Fruit fly (Drosophila melanogaster) whole organism, embryonic: Measurements from ENCODE around the gene CG18473.

ENCODE experiments used
- BEAF-32 ChIP-seq: fragments of 200-800 bp; sonication (Bioruptor generic); optimal IDR thresholded peaks from 3 replicates; lab custom pipeline; 2017; ENCODE audit warnings: missing biosample characterization, missing genetic modification characterization, mild to moderate bottlenecking, moderate library complexity, missing genetic modification reagents
- CG10147 ChIP-seq: fragments of 200-800 bp; sonication (Bioruptor generic); optimal IDR thresholded peaks from 2 replicates; lab custom pipeline; 2019; ENCODE audit warnings: missing biosample characterization, mild to moderate bottlenecking, missing genetic modification characterization, moderate library complexity
- CG10267 ChIP-seq: fragments of 200-800 bp; sonication (Bioruptor generic); optimal IDR thresholded peaks from 2 replicates; lab custom pipeline; 2018; ENCODE audit warnings: missing biosample characterization, mild to moderate bottlenecking, missing genetic modification characterization, moderate library complexity
- CG10431 ChIP-seq: fragments of 200-800 bp; sonication (Bioruptor generic); optimal IDR thresholded peaks from 3 replicates; lab custom pipeline; 2018; ENCODE audit warnings: missing biosample characterization, mild to moderate bottlenecking, missing genetic modification characterization
- CG11085 ChIP-seq: fragments of 200-800 bp; sonication (Bioruptor generic); IDR thresholded peaks from 2 replicates; pipeline ENCODE4 v1.3.6; 2022; ENCODE audit warnings: missing biosample characterization, missing genetic modification characterization
- CG14441 ChIP-seq: fragments of 200-800 bp; sonication (Bioruptor generic); IDR thresholded peaks from 2 replicates; pipeline ENCODE4 v1.3.6; 2022; ENCODE audit warnings: missing biosample characterization, missing genetic modification characterization
- CG15269 ChIP-seq: fragments of 200-800 bp; sonication (Bioruptor generic); optimal IDR thresholded peaks from 2 replicates; lab custom pipeline; 2018; ENCODE audit warnings: missing biosample characterization, mild to moderate bottlenecking, missing genetic modification characterization, moderate library complexity
- CG17802 ChIP-seq: fragments of 200-800 bp; sonication (Bioruptor generic); optimal IDR thresholded peaks from 2 replicates; lab custom pipeline; 2018; ENCODE audit warnings: missing biosample characterization, mild to moderate bottlenecking, missing genetic modification characterization, moderate library complexity
- CG2120 ChIP-seq: fragments of 200-800 bp; sonication (Bioruptor generic); optimal IDR thresholded peaks from 3 replicates; lab custom pipeline; 2016; ENCODE audit warnings: missing biosample characterization, missing genetic modification characterization
- CG34224 ChIP-seq: fragments of 200-800 bp; sonication (Bioruptor generic); IDR thresholded peaks from 3 replicates; pipeline ENCODE4 v1.3.6; 2022; ENCODE audit warnings: missing biosample characterization, missing genetic modification characterization; ENCODE audit not compliant: partially characterized antibody
- CG3995 ChIP-seq: fragments of 200-800 bp; sonication (Bioruptor generic); optimal IDR thresholded peaks from 3 replicates; lab custom pipeline; 2016; ENCODE audit warnings: missing biosample characterization, missing genetic modification characterization
- CG8765 ChIP-seq: fragments of 200-800 bp; sonication (Bioruptor generic); IDR thresholded peaks from 2 replicates; pipeline ENCODE4 v1.3.6; 2022; ENCODE audit warnings: missing biosample characterization, missing genetic modification characterization
- CHES-1-like ChIP-seq: fragments of 200-800 bp; sonication (Bioruptor generic); optimal IDR thresholded peaks from 2 replicates; lab custom pipeline; 2016; ENCODE audit warnings: missing biosample characterization, missing genetic modification characterization
- Dll ChIP-seq: fragments of 200-800 bp; sonication (Bioruptor generic); IDR thresholded peaks from 4 replicates; pipeline ENCODE4 v1.3.6; 2022; ENCODE audit warnings: missing biosample characterization, missing genetic modification characterization; ENCODE audit not compliant: partially characterized antibody
- Doc3 ChIP-seq: fragments of 200-800 bp; sonication (Bioruptor generic); IDR thresholded peaks from 3 replicates; pipeline ENCODE4 v1.3.6; 2022; ENCODE audit warnings: missing biosample characterization, missing genetic modification characterization; ENCODE audit not compliant: partially characterized antibody
- Dref ChIP-seq: fragments of 200-800 bp; sonication (Bioruptor generic); IDR thresholded peaks from 2 replicates; pipeline ENCODE4 v1.3.6; 2022; ENCODE audit warnings: missing biosample characterization, missing genetic modification characterization
- E2f2 ChIP-seq: fragments of 200-800 bp; sonication (Bioruptor generic); IDR thresholded peaks from 2 replicates; pipeline ENCODE4 v1.3.6; 2022; ENCODE audit warnings: missing biosample characterization, missing genetic modification characterization
- H15 ChIP-seq: fragments of 200-800 bp; sonication (Bioruptor generic); IDR thresholded peaks from 3 replicates; pipeline ENCODE4 v1.3.6; 2022; ENCODE audit warnings: missing biosample characterization, missing genetic modification characterization
- Hr78 ChIP-seq, 2 experiments: fragments of 200-800 bp in 1 of 2; fragments of >200 bp in 1 of 2; sonication (Bioruptor generic) in 1 of 2; optimal IDR thresholded peaks; 2 replicates each; lab custom pipeline; 2017 to 2019; ENCODE audit warnings: missing biosample characterization in 2 of 2, missing genetic modification characterization in 2 of 2, mild to moderate bottlenecking in 1 of 2, moderate library complexity in 1 of 2
- Jarid2 ChIP-seq: fragments of 200-800 bp; sonication (Bioruptor generic); optimal IDR thresholded peaks from 3 replicates; lab custom pipeline; 2017; ENCODE audit warnings: mild to moderate bottlenecking, missing biosample characterization, missing genetic modification reagents, missing genetic modification characterization
- MBD-R2 ChIP-seq: fragments of 200-800 bp; sonication (Bioruptor generic); IDR thresholded peaks from 2 replicates; pipeline ENCODE4 v1.3.6; 2022; ENCODE audit warnings: missing biosample characterization, missing genetic modification characterization
- Scr ChIP-seq: fragments of 200-800 bp; sonication (Bioruptor generic); IDR thresholded peaks from 2 replicates; pipeline ENCODE4 v1.3.6; 2022; ENCODE audit warnings: missing biosample characterization, missing genetic modification characterization; ENCODE audit not compliant: partially characterized antibody
- Sry-β ChIP-seq: fragments of 200-800 bp; sonication (Bioruptor generic); optimal IDR thresholded peaks from 2 replicates; lab custom pipeline; 2018; ENCODE audit warnings: missing biosample characterization, mild to moderate bottlenecking, missing genetic modification characterization, moderate library complexity
- Trl ChIP-seq, 3 experiments: fragments of >200 bp in 2 of 3; fragments of 200-800 bp in 1 of 3; sonication (Bioruptor generic) in 1 of 3; optimal IDR thresholded peaks; 2 replicates in 1 of 3; 3 replicates in 2 of 3; lab custom pipeline; 2016 to 2017; ENCODE audit warnings: missing biosample characterization in 1 of 3, missing genetic modification characterization in 1 of 3
- YL-1 ChIP-seq: fragments of 200-800 bp; sonication (Bioruptor generic); optimal IDR thresholded peaks from 3 replicates; lab custom pipeline; 2017; ENCODE audit warnings: missing biosample characterization, mild to moderate bottlenecking, missing genetic modification characterization
- ac ChIP-seq: fragments of 200-800 bp; sonication (Bioruptor generic); optimal IDR thresholded peaks from 3 replicates; lab custom pipeline; 2017; ENCODE audit warnings: missing biosample characterization, mild to moderate bottlenecking, missing genetic modification characterization
- amos ChIP-seq: fragments of 200-800 bp; sonication (Bioruptor generic); IDR thresholded peaks from 2 replicates; pipeline ENCODE4 v1.3.6; 2022; ENCODE audit warnings: missing biosample characterization, missing genetic modification characterization; ENCODE audit not compliant: partially characterized antibody
- aop ChIP-seq: fragments of 200-800 bp; sonication (Bioruptor generic); IDR thresholded peaks from 2 replicates; pipeline ENCODE4 v1.3.6; 2022; ENCODE audit warnings: missing biosample characterization, missing genetic modification characterization
- bab2 ChIP-seq: fragments of 200-800 bp; sonication (Bioruptor generic); optimal IDR thresholded peaks from 2 replicates; lab custom pipeline; 2016; ENCODE audit warnings: missing biosample characterization, missing genetic modification characterization
- bbx ChIP-seq: fragments of 200-800 bp; sonication (Bioruptor generic); IDR thresholded peaks from 2 replicates; pipeline ENCODE4 v1.3.6; 2022; ENCODE audit warnings: missing biosample characterization, missing genetic modification characterization; ENCODE audit not compliant: partially characterized antibody
- bsh ChIP-seq, 2 experiments: fragments of 200-800 bp; sonication (Bioruptor generic); optimal IDR thresholded peaks; 2 replicates each; lab custom pipeline; 2017 to 2018; ENCODE audit warnings: mild to moderate bottlenecking in 2 of 2, missing biosample characterization in 2 of 2, missing genetic modification characterization in 2 of 2, moderate library complexity in 1 of 2
- crol ChIP-seq: fragments of 200-800 bp; sonication (Bioruptor generic); IDR thresholded peaks from 2 replicates; pipeline ENCODE4 v1.3.6; 2022; ENCODE audit warnings: missing biosample characterization, missing genetic modification characterization
- dm ChIP-seq: fragments of 200-800 bp; sonication (Bioruptor generic); optimal IDR thresholded peaks from 3 replicates; lab custom pipeline; 2016; ENCODE audit warnings: missing biosample characterization, missing genetic modification characterization
- dpn ChIP-seq, 2 experiments: fragments of 200-800 bp; sonication (Bioruptor generic); optimal IDR thresholded peaks; 3 replicates each; lab custom pipeline; 2016; ENCODE audit warnings: missing biosample characterization in 2 of 2, missing genetic modification characterization in 2 of 2
- exex ChIP-seq: fragments of 200-800 bp; sonication (Bioruptor generic); optimal IDR thresholded peaks from 4 replicates; lab custom pipeline; 2018; ENCODE audit warnings: missing biosample characterization, mild to moderate bottlenecking, missing genetic modification characterization, moderate library complexity
- grau ChIP-seq: fragments of 200-800 bp; optimal IDR thresholded peaks from 3 replicates; lab custom pipeline; 2019; ENCODE audit warnings: missing biosample characterization, mild to moderate bottlenecking, missing genetic modification characterization, moderate library complexity
- jigr1 ChIP-seq: fragments of 200-800 bp; sonication (Bioruptor generic); IDR thresholded peaks from 3 replicates; pipeline ENCODE4 v1.3.6; 2022; ENCODE audit warnings: missing biosample characterization, missing genetic modification characterization
- lilli ChIP-seq: fragments of 200-800 bp; sonication (Bioruptor generic); optimal IDR thresholded peaks from 3 replicates; lab custom pipeline; 2016; ENCODE audit warnings: missing biosample characterization, missing genetic modification characterization
- pho ChIP-seq: fragments of 200-800 bp; sonication (Bioruptor generic); optimal IDR thresholded peaks from 2 replicates; lab custom pipeline; 2016; ENCODE audit warnings: missing biosample characterization, missing genetic modification characterization
- phol ChIP-seq: fragments of 200-800 bp; sonication (Bioruptor generic); optimal IDR thresholded peaks from 3 replicates; lab custom pipeline; 2018; ENCODE audit warnings: missing biosample characterization, mild to moderate bottlenecking, missing genetic modification characterization, moderate library complexity
- psq ChIP-seq: fragments of 200-800 bp; sonication (Bioruptor generic); optimal IDR thresholded peaks from 2 replicates; lab custom pipeline; 2017; ENCODE audit warnings: missing biosample characterization, missing genetic modification characterization
- salm ChIP-seq: fragments of 200-800 bp; sonication (Bioruptor generic); optimal IDR thresholded peaks from 2 replicates; lab custom pipeline; 2018; ENCODE audit warnings: missing biosample characterization, mild to moderate bottlenecking, missing genetic modification characterization
- sens ChIP-seq: fragments of 200-800 bp; sonication (Bioruptor generic); peaks from one replicate; lab custom pipeline; 2016; ENCODE audit warnings: missing biosample characterization, missing genetic modification characterization
- sna ChIP-seq: fragments of 200-800 bp; sonication (Bioruptor generic); IDR thresholded peaks from 2 replicates; pipeline ENCODE4 v1.3.6; 2022; ENCODE audit warnings: missing biosample characterization, missing genetic modification characterization; ENCODE audit not compliant: partially characterized antibody
- trem ChIP-seq: fragments of 200-800 bp; optimal IDR thresholded peaks from 3 replicates; lab custom pipeline; 2019; ENCODE audit warnings: missing biosample characterization, mild to moderate bottlenecking, missing genetic modification characterization, moderate library complexity
- unpg ChIP-seq: fragments of 200-800 bp; sonication (Bioruptor generic); optimal IDR thresholded peaks from 3 replicates; lab custom pipeline; 2018; ENCODE audit warnings: missing biosample characterization, mild to moderate bottlenecking, missing genetic modification characterization, moderate library complexity
- zf30C ChIP-seq: fragments of 200-800 bp; sonication (Bioruptor generic); optimal IDR thresholded peaks from 3 replicates; lab custom pipeline; 2018; ENCODE audit warnings: missing biosample characterization, mild to moderate bottlenecking, missing genetic modification characterization
- zfh1 ChIP-seq: fragments of 200-800 bp; sonication (Bioruptor generic); IDR thresholded peaks from 3 replicates; pipeline ENCODE4 v1.3.6; 2022; ENCODE audit warnings: missing biosample characterization, missing genetic modification characterization

Gene CG18473

dm6 chr3R:9411928-9412640 is 49.0 kb downstream of the CG18473 start, which contains the start of the genes Task7 and alpha-Man-IIa (continued):
- TF ChIP-seq Sry-β (GFP tag; lab: Kevin White, UChicago), result peak; percentile 89
- no peak for TF ChIP-seq dpn (GFP tag; optimal IDR thresholded peaks at IDR 0.05; lab: Kevin White, UChicago)
- no peak for TF ChIP-seq H15 (GFP tag; lab: Robert Waterston, UW)
- no peak; the same call in 1 of the 2 replicates for TF ChIP-seq amos (GFP tag; lab: Robert Waterston, UW)
- peak; percentile 65 for TF ChIP-seq MBD-R2
- TF ChIP-seq trem, result peak; percentile 97
- TF ChIP-seq unpg, result no peak
- TF ChIP-seq CHES-1-like, result no peak
- peak; percentile 30; the same call in 1 of the 2 replicates for TF ChIP-seq E2f2 (GFP tag; lab: Robert Waterston, UW)
- peak; percentile 42; the same call in 1 of the 2 replicates for TF ChIP-seq bbx (GFP tag; lab: Robert Waterston, UW)
- no peak for TF ChIP-seq salm (tag; lab: Kevin White, UChicago)
- TF ChIP-seq bab2 (GFP tag; lab: Kevin White, UChicago), result no peak
- TF ChIP-seq BEAF-32 (GFP tag; lab: Kevin White, UChicago), result peak; percentile 46
- no peak for TF ChIP-seq CG15269 (tag; lab: Kevin White, UChicago)
- no peak for TF ChIP-seq crol (GFP tag; lab: Robert Waterston, UW)
- no peak for TF ChIP-seq CG8765
- TF ChIP-seq Scr (GFP tag; lab: Robert Waterston, UW), result peak; percentile 55
- TF ChIP-seq CG11085 (GFP tag; lab: Robert Waterston, UW), result no peak
- TF ChIP-seq zf30C (GFP tag; lab: Kevin White, UChicago), result no peak
- peak; percentile 30 for TF ChIP-seq YL-1 (GFP tag; lab: Kevin White, UChicago)
- TF ChIP-seq zfh1 (GFP tag; lab: Robert Waterston, UW), result no peak
- TF ChIP-seq Hr78 (GFP tag; optimal IDR thresholded peaks at IDR 0.05; lab: Kevin White, UChicago), result no peak
- TF ChIP-seq dm (GFP tag; lab: Kevin White, UChicago), result no peak
- TF ChIP-seq pho (GFP tag; lab: Kevin White, UChicago), result no peak
- TF ChIP-seq CG10147 (GFP tag; lab: Kevin White, UChicago), result no peak
- TF ChIP-seq Dref (GFP tag; lab: Robert Waterston, UW), result peak; percentile 66
- no peak for TF ChIP-seq CG14441 (GFP tag; lab: Robert Waterston, UW)
- peak; percentile 47 for TF ChIP-seq CG3995
- TF ChIP-seq CG2120 (GFP tag; lab: Kevin White, UChicago), result no peak
- peak; percentile 6 for TF ChIP-seq lilli (GFP tag; lab: Kevin White, UChicago)
- peak; percentile 42 for TF ChIP-seq CG10267 (tag; lab: Kevin White, UChicago)
- TF ChIP-seq Doc3, result 0 out of 3 replicates have a peak, but pooled peaks have one; percentile 47
- 0 out of 2 replicates have a peak, but pooled peaks have one; percentile 26 for TF ChIP-seq sna (GFP tag; lab: Robert Waterston, UW)
- no peak for TF ChIP-seq CG17802 (tag; lab: Kevin White, UChicago)
- no peak for TF ChIP-seq Trl (optimal IDR thresholded peaks at IDR 0.05; lab: Kevin White, UChicago)
- TF ChIP-seq Trl (GFP tag; optimal IDR thresholded peaks at IDR 0.05; lab: Kevin White, UChicago), result no peak
- no peak for TF ChIP-seq aop (GFP tag; lab: Robert Waterston, UW)
- TF ChIP-seq phol (tag; lab: Kevin White, UChicago), result peak; percentile 36
- peak; percentile 47; the same call in 1 of the 3 replicates for TF ChIP-seq CG34224 (GFP tag; lab: Robert Waterston, UW)
- TF ChIP-seq Dll, result peak; percentile 74; the same call in 3 of the 4 replicates
- TF ChIP-seq CG10431, result no peak
- TF ChIP-seq grau (tag; lab: Kevin White, UChicago), result no peak
- TF ChIP-seq Jarid2 (GFP tag; lab: Kevin White, UChicago), result no peak
- TF ChIP-seq jigr1 (GFP tag; lab: Robert Waterston, UW), result no peak
- no peak for TF ChIP-seq exex (tag; lab: Kevin White, UChicago)
- TF ChIP-seq bsh (GFP tag; optimal IDR thresholded peaks at IDR 0.05; lab: Kevin White, UChicago), result no peak
- TF ChIP-seq sens, result peak; percentile 83
- no peak for TF ChIP-seq psq
- TF ChIP-seq ac (GFP tag; lab: Kevin White, UChicago), result no peak
